Worm (Caenorhabditis elegans): ENCODE results near the gene pqn-71.

Gene pqn-71

ce11 chrV:15431322-15432052 is 34.0 kb upstream of the pqn-71 start:
- TF ChIP-seq hmg-11 (tag; optimal IDR thresholded peaks at IDR 0.05) (no peak), elt-2 (tag; optimal IDR thresholded peaks at IDR 0.05) (no peak), ceh-9 (tag; optimal IDR thresholded peaks at IDR 0.05) (no peak), jun-1 (tag; optimal IDR thresholded peaks at IDR 0.05) (no peak), unc-39 (tag; optimal IDR thresholded peaks at IDR 0.05) (no peak), nhr-67 (tag; optimal IDR thresholded peaks at IDR 0.05) (no peak), ceh-28 (tag; optimal IDR thresholded peaks at IDR 0.05) (no peak), nhr-23 (tag; optimal IDR thresholded peaks at IDR 0.05) (no peak), ztf-11 (tag; optimal IDR thresholded peaks at IDR 0.05) (no peak), elt-3 (tag; optimal IDR thresholded peaks at IDR 0.05) (no peak), nhr-12 (tag; optimal IDR thresholded peaks at IDR 0.05) (no peak), mdl-1 (tag; optimal IDR thresholded peaks at IDR 0.05) (no peak), lin-39 (tag; optimal IDR thresholded peaks at IDR 0.05) (no peak), pha-4 (tag; optimal IDR thresholded peaks at IDR 0.05) (no peak), zag-1 (tag; optimal IDR thresholded peaks at IDR 0.05) (no peak), fkh-2 (tag; optimal IDR thresholded peaks at IDR 0.05) (no peak), nhr-43 (tag; optimal IDR thresholded peaks at IDR 0.05; ENCODE audit: poor library complexity, severe bottlenecking) (no peak), ceh-82 (tag; optimal IDR thresholded peaks at IDR 0.05) (no peak), fos-1 (tag; optimal IDR thresholded peaks at IDR 0.05) (no peak)

DNA sequence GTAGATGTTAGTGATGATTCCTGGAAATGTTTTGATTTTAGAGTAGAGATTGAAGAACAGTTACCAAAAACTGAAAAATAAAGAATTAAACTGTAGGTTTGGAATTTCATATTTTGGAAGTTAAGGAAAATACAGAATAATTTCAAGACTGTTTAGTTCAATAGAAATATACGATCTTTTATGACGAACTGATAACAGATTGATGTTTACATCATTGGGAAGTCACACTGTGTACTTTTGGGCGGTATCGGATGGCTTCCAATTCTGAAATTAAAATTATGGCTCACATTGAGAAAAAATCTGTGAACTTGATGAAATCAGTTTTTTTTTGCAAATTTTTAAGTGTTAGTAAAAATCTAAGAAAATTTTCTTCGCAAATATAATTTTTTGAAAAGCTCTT is 33.0 kb upstream of the pqn-71 start, which contains the start of gene T26H5.8:
T26H5.8 (minus strand) TSS at position 270 of the 400 bp plus-strand sequence.
- TF ChIP-seq pha-4 (tag; optimal IDR thresholded peaks at IDR 0.05): peak; percentile 90
- peak; percentile 86 for TF ChIP-seq pqm-1 (tag; optimal IDR thresholded peaks at IDR 0.05)
- no peak for TF ChIP-seq mdl-1 (tag; optimal IDR thresholded peaks at IDR 0.05)
- TF ChIP-seq elt-2 (tag; optimal IDR thresholded peaks at IDR 0.05): peak; percentile 56
- TF ChIP-seq lin-39 (tag; optimal IDR thresholded peaks at IDR 0.05): no peak

- peak; percentile 37 for TF ChIP-seq elt-2 (tag; optimal IDR thresholded peaks at IDR 0.05)
- peak; percentile 62 for TF ChIP-seq pqm-1 (tag; optimal IDR thresholded peaks at IDR 0.05)
- TF ChIP-seq pha-4 (tag; optimal IDR thresholded peaks at IDR 0.05): peak; percentile 39
- no peak for TF ChIP-seq nhr-237 (tag; optimal IDR thresholded peaks at IDR 0.05)
These were observed 30.8 kb upstream of the pqn-71 start for ce11 chrV:15434647-15435046.

- TF ChIP-seq fkh-10 (GFP tag; optimal IDR thresholded peaks at IDR 0.05) (no peak), jun-1 (tag; optimal IDR thresholded peaks at IDR 0.05) (peak; percentile 46), pqm-1 (tag; optimal IDR thresholded peaks at IDR 0.05) (peak; percentile 98), elt-2 (tag; optimal IDR thresholded peaks at IDR 0.05) (peak; percentile 90)
These were observed 29.3 kb upstream of the pqn-71 start for ce11 chrV:15436133-15436532.

ce11 chrV:15442384-15442783 is 23.1 kb upstream of the pqn-71 start:
- TF ChIP-seq nfya-1 (tag; optimal IDR thresholded peaks at IDR 0.05; ENCODE audit: insufficient read depth) (peak; percentile 62), zag-1 (tag; optimal IDR thresholded peaks at IDR 0.05) (no peak)

DNA sequence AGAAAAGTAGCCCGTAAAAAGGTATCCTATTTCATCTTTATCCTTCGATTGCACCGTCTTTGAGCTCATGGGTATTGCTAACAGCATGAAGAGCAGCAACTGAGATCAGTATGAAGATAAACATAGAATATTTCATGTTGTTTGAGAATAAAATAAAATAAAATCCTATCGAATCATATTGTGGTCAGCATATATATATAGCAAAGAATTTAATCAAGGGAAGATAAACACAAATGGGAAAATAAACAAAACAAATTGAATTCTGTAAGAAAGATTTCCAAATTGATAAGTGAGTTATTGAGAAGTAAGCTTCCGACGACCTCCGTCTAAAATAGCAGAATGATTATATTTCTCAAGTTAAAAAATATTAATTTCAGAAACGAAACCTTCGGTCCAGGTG is 21.8 kb upstream of the pqn-71 start, which contains the start of gene T26H5.10:
T26H5.10 (minus strand) TSS at position 101 of the 400 bp plus-strand sequence.
- no peak for TF ChIP-seq zag-1 (tag; optimal IDR thresholded peaks at IDR 0.05)
- no peak for TF ChIP-seq skn-1 (tag; optimal IDR thresholded peaks at IDR 0.05)
- no peak for TF ChIP-seq daf-12 (tag; optimal IDR thresholded peaks at IDR 0.05)
- no peak for TF ChIP-seq jun-1 (tag; optimal IDR thresholded peaks at IDR 0.05)
- no peak for TF ChIP-seq lin-15B (tag; optimal IDR thresholded peaks at IDR 0.05)
- no peak for TF ChIP-seq snpc-4 (tag; optimal IDR thresholded peaks at IDR 0.05)
- TF ChIP-seq R02D3.7 (tag; optimal IDR thresholded peaks at IDR 0.05): no peak
- TF ChIP-seq nhr-11 (tag; optimal IDR thresholded peaks at IDR 0.05): no peak
- no peak for TF ChIP-seq fos-1 (tag; optimal IDR thresholded peaks at IDR 0.05)
- no peak for TF ChIP-seq unc-62 (GFP tag; optimal IDR thresholded peaks at IDR 0.05)
- TF ChIP-seq mml-1 (tag; optimal IDR thresholded peaks at IDR 0.05): no peak
- TF ChIP-seq eor-1 (tag; optimal IDR thresholded peaks at IDR 0.05): no peak
- no peak for TF ChIP-seq mdl-1 (tag; optimal IDR thresholded peaks at IDR 0.05)
- TF ChIP-seq ztf-4 (tag; optimal IDR thresholded peaks at IDR 0.05): no peak
- TF ChIP-seq egl-27 (tag; optimal IDR thresholded peaks at IDR 0.05): no peak
- TF ChIP-seq nhr-77 (tag; optimal IDR thresholded peaks at IDR 0.05): no peak
